Worm (Caenorhabditis elegans) whole organism, late embryonic: ENCODE data around the gene D2096.6.

Experiments
- ama-1 ChIP-seq: fragments of 150-350 bp; optimal IDR thresholded peaks from 2 replicates; lab custom pipeline; 2014
- ceh-30 ChIP-seq: fragments of 150-350 bp; optimal IDR thresholded peaks from 2 replicates; lab custom pipeline; 2014; ENCODE audit warnings: missing biosample characterization, missing genetic modification characterization
- ceh-6 ChIP-seq: fragments of 200-800 bp; sonication (Bioruptor generic); optimal IDR thresholded peaks from 2 replicates; lab custom pipeline; 2018; ENCODE audit warnings: mild to moderate bottlenecking, missing genetic modification characterization, missing compliant biosample characterization
- fkh-10 ChIP-seq: fragments of 150-350 bp; optimal IDR thresholded peaks from 2 replicates; lab custom pipeline; 2014; ENCODE audit warnings: missing biosample characterization, missing genetic modification reagents, missing genetic modification characterization
- tbx-2 ChIP-seq: sonication (generic microtip); optimal IDR thresholded peaks from 2 replicates; lab custom pipeline; 2016; ENCODE audit warnings: missing genetic modification characterization, missing compliant biosample characterization

DNA sequence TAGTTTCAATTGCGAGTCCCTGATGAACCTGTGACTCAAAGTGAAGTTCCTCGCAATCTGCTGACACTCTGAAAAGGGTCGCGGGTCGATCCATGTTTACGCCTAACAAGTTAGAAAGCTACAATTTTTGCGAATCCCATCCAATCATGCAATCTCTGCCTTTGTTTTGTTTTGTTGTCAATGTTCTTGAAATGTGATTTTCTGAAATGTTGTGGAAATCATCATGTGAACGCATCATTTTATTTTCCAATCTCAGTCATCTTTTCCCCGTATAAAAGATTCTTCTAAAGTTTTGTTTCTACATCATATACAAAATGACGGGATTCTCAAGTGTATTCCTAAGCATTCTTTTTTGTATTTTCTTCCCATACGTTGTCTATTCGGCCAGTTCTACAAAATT, 21.0 kb downstream of the D2096.6 start, which contains the start of gene F17E9.4:
- no peak for TF ChIP-seq ama-1 (lab: Kevin White, UChicago)
- TF ChIP-seq fkh-10 (GFP tag; lab: Kevin White, UChicago) = no peak
- TF ChIP-seq ceh-30 (tag; lab: Kevin White, UChicago) = no peak
- no peak for TF ChIP-seq tbx-2 (tag; lab: Kevin White, UChicago)
- TF ChIP-seq ceh-6 (GFP tag; lab: Kevin White, UChicago) = no peak
